Worm (Caenorhabditis elegans): ENCODE data around the gene nlp-56.

Gene nlp-56

ce11 chrIV:14760845-14761244 lies 23.7 kb downstream of the nlp-56 start, which contains the start of gene ptp-5.2:
TSS of gene ptp-5.2 (minus strand) at chrIV:14760945.
- TF ChIP-seq R02D3.7 (tag; optimal IDR thresholded peaks at IDR 0.05) (no peak), alr-1 (tag; optimal IDR thresholded peaks at IDR 0.05) (no peak), aly-2 (tag; optimal IDR thresholded peaks at IDR 0.05) (no peak), mbf-1 (tag; optimal IDR thresholded peaks at IDR 0.05) (no peak), unc-62 (GFP tag; optimal IDR thresholded peaks at IDR 0.05) (no peak), C34F6.9 (tag; optimal IDR thresholded peaks at IDR 0.05) (no peak), nhr-10 (tag; optimal IDR thresholded peaks at IDR 0.05) (no peak), nhr-77 (tag; optimal IDR thresholded peaks at IDR 0.05) (no peak), ztf-11 (tag; optimal IDR thresholded peaks at IDR 0.05) (no peak), nhr-6 (tag; optimal IDR thresholded peaks at IDR 0.05) (no peak), zag-1 (tag; optimal IDR thresholded peaks at IDR 0.05) (no peak), skn-1 (tag; optimal IDR thresholded peaks at IDR 0.05) (no peak), Y55F3AM.14 (GFP tag; optimal IDR thresholded peaks at IDR 0.05) (no peak), F13H6.1 (tag; optimal IDR thresholded peaks at IDR 0.05) (no peak), sma-9 (GFP tag; optimal IDR thresholded peaks at IDR 0.05) (no peak), sma-9 (tag; optimal IDR thresholded peaks at IDR 0.05) (no peak), sem-4 (tag; optimal IDR thresholded peaks at IDR 0.05) (no peak), elt-3 (tag; optimal IDR thresholded peaks at IDR 0.05) (no peak)

DNA sequence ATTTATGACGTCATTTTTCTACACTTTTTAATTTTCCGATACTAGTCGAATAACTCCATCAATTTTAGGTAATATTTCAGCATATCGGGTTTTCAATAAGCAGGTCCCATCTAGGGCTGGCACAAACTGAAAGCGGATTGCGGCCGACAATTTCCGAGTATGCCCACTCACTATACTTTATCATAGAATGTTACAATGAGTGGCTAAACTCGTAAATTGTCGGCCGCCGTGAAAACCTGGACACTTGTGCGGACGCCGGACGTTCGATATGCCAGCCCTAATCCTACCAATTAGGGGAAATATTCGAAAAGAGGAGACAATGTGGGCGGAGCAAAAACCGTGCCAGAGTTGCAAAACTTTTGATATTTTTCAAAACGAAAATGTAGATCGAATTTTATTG lies 24.9 kb downstream of the nlp-56 start:
- TF ChIP-seq nhr-25 (tag; optimal IDR thresholded peaks at IDR 0.05) (no peak), sma-9 (GFP tag; optimal IDR thresholded peaks at IDR 0.05) (no peak), sma-9 (tag; optimal IDR thresholded peaks at IDR 0.05) (no peak), nhr-129 (tag; optimal IDR thresholded peaks at IDR 0.05) (no peak), ztf-11 (tag; optimal IDR thresholded peaks at IDR 0.05) (no peak), R02D3.7 (tag; optimal IDR thresholded peaks at IDR 0.05) (no peak), blmp-1 (tag; optimal IDR thresholded peaks at IDR 0.05; ENCODE audit: insufficient read depth) (no peak), skn-1 (tag; optimal IDR thresholded peaks at IDR 0.05) (no peak), nhr-23 (tag; optimal IDR thresholded peaks at IDR 0.05) (no peak), dmd-4 (tag; optimal IDR thresholded peaks at IDR 0.05) (no peak), Y55F3AM.14 (GFP tag; optimal IDR thresholded peaks at IDR 0.05) (no peak), unc-39 (tag; optimal IDR thresholded peaks at IDR 0.05) (no peak), sem-4 (tag; optimal IDR thresholded peaks at IDR 0.05) (no peak), mab-5 (tag; optimal IDR thresholded peaks at IDR 0.05) (no peak), lin-11 (tag; optimal IDR thresholded peaks at IDR 0.05) (no peak), ZK546.5 (tag; optimal IDR thresholded peaks at IDR 0.05) (no peak), F13H6.1 (tag; optimal IDR thresholded peaks at IDR 0.05) (no peak), fos-1 (tag; optimal IDR thresholded peaks at IDR 0.05) (no peak)

DNA sequence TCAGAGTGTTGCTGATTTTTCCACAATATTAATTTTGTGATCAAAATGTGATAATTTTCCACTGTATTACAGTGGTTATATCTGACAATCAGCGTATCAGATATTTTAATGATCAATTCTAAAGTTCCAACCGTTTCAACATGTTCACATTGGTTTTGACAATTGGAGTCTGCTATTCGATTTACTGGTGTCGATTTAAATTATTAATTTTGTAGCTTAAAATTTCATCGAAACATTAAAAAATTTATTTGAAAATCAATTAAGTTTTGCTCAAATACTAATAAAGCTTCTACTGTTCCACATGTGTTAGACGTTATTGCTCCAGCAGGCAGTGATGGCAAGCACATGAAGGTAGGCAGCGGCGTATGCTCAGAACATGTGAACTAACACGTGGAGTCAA lies 26.8 kb downstream of the nlp-56 start:
- TF ChIP-seq ztf-4 (tag; optimal IDR thresholded peaks at IDR 0.05): no peak
- TF ChIP-seq ceh-16 (tag; optimal IDR thresholded peaks at IDR 0.05): no peak
- no peak for TF ChIP-seq skn-1 (tag; optimal IDR thresholded peaks at IDR 0.05)
- no peak for TF ChIP-seq mbf-1 (tag; optimal IDR thresholded peaks at IDR 0.05)
- TF ChIP-seq gmeb-1 (tag; optimal IDR thresholded peaks at IDR 0.05): no peak
- no peak for TF ChIP-seq lin-11 (tag; optimal IDR thresholded peaks at IDR 0.05)
- no peak for TF ChIP-seq C34F6.9 (tag; optimal IDR thresholded peaks at IDR 0.05)
- TF ChIP-seq fos-1 (tag; optimal IDR thresholded peaks at IDR 0.05): no peak
- TF ChIP-seq ztf-11 (tag; optimal IDR thresholded peaks at IDR 0.05): no peak
- TF ChIP-seq nhr-6 (tag; optimal IDR thresholded peaks at IDR 0.05): no peak
- TF ChIP-seq sma-3 (GFP tag; optimal IDR thresholded peaks at IDR 0.05): no peak
- TF ChIP-seq lsy-2 (tag; optimal IDR thresholded peaks at IDR 0.05): no peak
- TF ChIP-seq nhr-11 (tag; optimal IDR thresholded peaks at IDR 0.05): no peak
- TF ChIP-seq dmd-4 (tag; optimal IDR thresholded peaks at IDR 0.05): no peak
- no peak for TF ChIP-seq sma-9 (GFP tag; optimal IDR thresholded peaks at IDR 0.05)
- no peak for TF ChIP-seq sma-9 (tag; optimal IDR thresholded peaks at IDR 0.05)
- TF ChIP-seq mdl-1 (tag; optimal IDR thresholded peaks at IDR 0.05): no peak
- TF ChIP-seq lin-13 (GFP tag; optimal IDR thresholded peaks at IDR 0.05): no peak
- no peak for TF ChIP-seq elt-1 (tag; optimal IDR thresholded peaks at IDR 0.05)
- no peak for TF ChIP-seq zag-1 (tag; optimal IDR thresholded peaks at IDR 0.05)
- TF ChIP-seq nhr-77 (tag; optimal IDR thresholded peaks at IDR 0.05): no peak

- TF ChIP-seq mdl-1 (tag; optimal IDR thresholded peaks at IDR 0.05) (no peak), sma-9 (GFP tag; optimal IDR thresholded peaks at IDR 0.05) (no peak), sma-9 (tag; optimal IDR thresholded peaks at IDR 0.05) (no peak), ceh-82 (tag; optimal IDR thresholded peaks at IDR 0.05) (no peak)
Measured at ce11 chrIV:14754912-14755311, 29.6 kb downstream of the nlp-56 start, which contains the start of gene Y57G11C.499. TSS of gene Y57G11C.499 (minus strand) at chrIV:14754934.
